Fruit fly (Drosophila melanogaster): ENCODE measurements around the gene Pgant5.

The Pgant5 gene

dm6 chr2L:5044892-5045619 lies 48.3 kb downstream of the Pgant5 start (continued):
- TF ChIP-seq CG18476 (GFP tag; optimal IDR thresholded peaks at IDR 0.05) (peak; percentile 23), Rx (GFP tag; IDR thresholded peaks at IDR 0.05) (peak; percentile 24; the same call in 1 of the 2 replicates), gcm2 (GFP tag; optimal IDR thresholded peaks at IDR 0.05) (no peak), jigr1 (GFP tag; IDR thresholded peaks at IDR 0.05) (no peak), gce (GFP tag; IDR thresholded peaks at IDR 0.05) (peak; percentile 77; the same call in 2 of the 3 replicates), pzg (GFP tag; optimal IDR thresholded peaks at IDR 0.05) (no peak), onecut (GFP tag; IDR thresholded peaks at IDR 0.05) (peak; percentile 33), CG11085 (GFP tag; IDR thresholded peaks at IDR 0.05) (peak; percentile 43; the same call in 1 of the 2 replicates), kay (GFP tag; optimal IDR thresholded peaks at IDR 0.05) (no peak), CG10959 (GFP tag; IDR thresholded peaks at IDR 0.05) (no peak), CG10543 (GFP tag; optimal IDR thresholded peaks at IDR 0.05) (no peak), CTCF (GFP tag; optimal IDR thresholded peaks at IDR 0.05) (peak; percentile 18), CG6654 (GFP tag; optimal IDR thresholded peaks at IDR 0.05) (no peak), pros (GFP tag; optimal IDR thresholded peaks at IDR 0.05) (no peak), CG7357 (GFP tag; IDR thresholded peaks at IDR 0.05) (no peak), CG9215 (GFP tag; IDR thresholded peaks at IDR 0.05) (no peak), CG2120 (GFP tag; optimal IDR thresholded peaks at IDR 0.05) (peak; percentile 37), CG18619 (GFP tag; optimal IDR thresholded peaks at IDR 0.05) (peak; percentile 70), dmrt11E (tag; optimal IDR thresholded peaks at IDR 0.05) (peak; percentile 31), sima (GFP tag; optimal IDR thresholded peaks at IDR 0.05) (no peak), CHES-1-like (GFP tag; optimal IDR thresholded peaks at IDR 0.05) (no peak), Nf-YA (GFP tag; IDR thresholded peaks at IDR 0.05) (peak; percentile 9; the same call in 1 of the 2 replicates), Mad (GFP tag; optimal IDR thresholded peaks at IDR 0.05) (peak; percentile 40), da (GFP tag; optimal IDR thresholded peaks at IDR 0.05) (no peak), NfI (GFP tag; optimal IDR thresholded peaks at IDR 0.05) (peak; percentile 19), Dp (GFP tag; optimal IDR thresholded peaks at IDR 0.05) (no peak), pfk (GFP tag; optimal IDR thresholded peaks at IDR 0.05) (no peak), fru (optimal IDR thresholded peaks at IDR 0.05) (no peak), Ptx1 (GFP tag; IDR thresholded peaks at IDR 0.05) (0 out of 2 replicates have a peak, but pooled peaks have one; percentile 26), Blimp-1 (GFP tag; optimal IDR thresholded peaks at IDR 0.05) (peak; percentile 32), Dbx (GFP tag; IDR thresholded peaks at IDR 0.05) (no peak), CG3847 (GFP tag; IDR thresholded peaks at IDR 0.05) (0 out of 2 replicates have a peak, but pooled peaks have one; percentile 40), vvl (GFP tag; IDR thresholded peaks at IDR 0.05) (peak; percentile 27; the same call in 1 of the 2 replicates), CG6272 (GFP tag; IDR thresholded peaks at IDR 0.05) (peak; percentile 69), NFAT (GFP tag; IDR thresholded peaks at IDR 0.05) (peak; percentile 75), gsb-n (tag; optimal IDR thresholded peaks at IDR 0.05) (peak; percentile 32), CG10654 (GFP tag; optimal IDR thresholded peaks at IDR 0.05) (peak; percentile 14), CG2889 (GFP tag; IDR thresholded peaks at IDR 0.05) (no peak; the same call in 2 of the 3 replicates), bab2 (GFP tag; optimal IDR thresholded peaks at IDR 0.05) (no peak), CG3281 (GFP tag; optimal IDR thresholded peaks at IDR 0.05) (peak; percentile 68), CG4730 (GFP tag; IDR thresholded peaks at IDR 0.05) (0 out of 2 replicates have a peak, but pooled peaks have one; percentile 14), CG9797 (GFP tag; optimal IDR thresholded peaks at IDR 0.05) (no peak), CG14441 (GFP tag; IDR thresholded peaks at IDR 0.05) (peak; percentile 67), Hmx (GFP tag; optimal IDR thresholded peaks at IDR 0.05) (no peak), sisA (GFP tag; IDR thresholded peaks at IDR 0.05) (peak; percentile 35; the same call in 1 of the 2 replicates), CG5180 (GFP tag; optimal IDR thresholded peaks at IDR 0.05) (peak; percentile 26), CG2199 (GFP tag; IDR thresholded peaks at IDR 0.05) (peak; percentile 74), CG34376 (GFP tag; optimal IDR thresholded peaks at IDR 0.05) (no peak), CG12391 (tag; optimal IDR thresholded peaks at IDR 0.05) (peak; percentile 61), pnt (GFP tag; optimal IDR thresholded peaks at IDR 0.05) (peak; percentile 22), mld (GFP tag; IDR thresholded peaks at IDR 0.05; ENCODE audit: partially characterized antibody) (no peak)
